Worm (Caenorhabditis elegans) whole organism, young adult: ENCODE data around the gene F54D10.7.

Experiments
- C06A6.2 ChIP-seq: fragments of 200-800 bp; sonication (Bioruptor generic); conservative IDR thresholded peaks from 2 replicates; pipeline ENCODE4 v1.3.6; 2022; ENCODE audit warnings: missing genetic modification characterization, missing compliant biosample characterization
- F22D6.2 ChIP-seq: sonication (generic microtip); optimal IDR thresholded peaks from 2 replicates; lab custom pipeline; 2016; ENCODE audit warnings: mild to moderate bottlenecking, missing genetic modification characterization, missing compliant biosample characterization
- F49E8.2 ChIP-seq: sonication (generic microtip); optimal IDR thresholded peaks from 3 replicates; lab custom pipeline; 2017; ENCODE audit warnings: missing genetic modification characterization, mild to moderate bottlenecking, missing compliant biosample characterization, antibody characterized with exemption, moderate library complexity; ENCODE audit not compliant: insufficient read depth
- K12H6.12 ChIP-seq: fragments of 200-800 bp; sonication (Bioruptor generic); optimal IDR thresholded peaks from 2 replicates; lab custom pipeline; 2018; ENCODE audit warnings: mild to moderate bottlenecking, missing genetic modification characterization, missing compliant biosample characterization
- T07F8.4 ChIP-seq: sonication (generic microtip); optimal IDR thresholded peaks from 2 replicates; lab custom pipeline; 2016; ENCODE audit warnings: mild to moderate bottlenecking, missing genetic modification characterization, moderate library complexity, missing compliant biosample characterization
- Y79H2A.3 ChIP-seq: fragments of 200-800 bp; sonication (Bioruptor generic); conservative IDR thresholded peaks from 2 replicates; pipeline ENCODE4 v1.3.6; 2022; ENCODE audit warnings: missing genetic modification reagents, missing genetic modification characterization, missing compliant biosample characterization
- aptf-2 ChIP-seq: fragments of 200-800 bp; sonication (Bioruptor generic); conservative IDR thresholded peaks from 2 replicates; pipeline ENCODE4 v1.3.6; 2022; ENCODE audit warnings: missing genetic modification reagents, missing genetic modification characterization, missing compliant biosample characterization
- atf-7 ChIP-seq: sonication (generic microtip); optimal IDR thresholded peaks from 2 replicates; lab custom pipeline; 2017; ENCODE audit warnings: mild to moderate bottlenecking, missing genetic modification characterization, missing compliant biosample characterization
- athp-1 ChIP-seq: sonication (generic microtip); optimal IDR thresholded peaks from 2 replicates; lab custom pipeline; 2017; ENCODE audit warnings: mild to moderate bottlenecking, missing genetic modification characterization, missing compliant biosample characterization
- bed-2 ChIP-seq: fragments of 200-800 bp; sonication (Bioruptor generic); IDR thresholded peaks from 2 replicates; pipeline ENCODE4 v1.3.6; 2022; ENCODE audit warnings: missing genetic modification reagents, missing genetic modification characterization, missing compliant biosample characterization
- cebp-1 ChIP-seq, 2 experiments: fragments of 200-800 bp in 1 of 2; sonication (Bioruptor generic) in 1 of 2; sonication (generic microtip) in 1 of 2; IDR thresholded peaks in 1 of 2; optimal IDR thresholded peaks in 1 of 2; 2 replicates each; pipeline versions ENCODE4 v1.3.6 to Lab custom; 2017 to 2022; ENCODE audit warnings: missing compliant biosample characterization in 2 of 2, missing genetic modification characterization in 2 of 2, mild to moderate bottlenecking in 1 of 2, missing genetic modification reagents in 1 of 2, moderate library complexity in 1 of 2
- ceh-79 ChIP-seq: sonication (generic microtip); optimal IDR thresholded peaks from 2 replicates; lab custom pipeline; 2017; ENCODE audit warnings: mild to moderate bottlenecking, missing genetic modification characterization, missing compliant biosample characterization
- chd-7 ChIP-seq: sonication (generic microtip); optimal IDR thresholded peaks from 2 replicates; lab custom pipeline; 2016; ENCODE audit warnings: mild to moderate bottlenecking, missing genetic modification characterization, moderate library complexity, missing compliant biosample characterization
- egl-18 ChIP-seq: fragments of 200-800 bp; sonication (Bioruptor generic); IDR thresholded peaks from 2 replicates; pipeline ENCODE4 v1.3.6; 2022; ENCODE audit warnings: missing genetic modification reagents, missing genetic modification characterization, missing compliant biosample characterization
- egl-44 ChIP-seq: fragments of 200-800 bp; sonication (Bioruptor generic); IDR thresholded peaks from 2 replicates; pipeline ENCODE4 v1.3.6; 2022; ENCODE audit warnings: missing genetic modification reagents, missing genetic modification characterization, missing compliant biosample characterization
- ets-4 ChIP-seq: fragments of 200-800 bp; sonication (Bioruptor generic); optimal IDR thresholded peaks from 2 replicates; lab custom pipeline; 2018; ENCODE audit warnings: mild to moderate bottlenecking, missing genetic modification characterization, missing compliant biosample characterization
- let-526 ChIP-seq: fragments of 200-800 bp; sonication (Bioruptor generic); IDR thresholded peaks from 2 replicates; pipeline ENCODE4 v1.3.6; 2022; ENCODE audit warnings: missing genetic modification reagents, missing genetic modification characterization, missing compliant biosample characterization
- let-607 ChIP-seq, 2 experiments: fragments of 200-800 bp in 1 of 2; sonication (Bioruptor generic) in 1 of 2; sonication (generic microtip) in 1 of 2; optimal IDR thresholded peaks; 2 replicates each; lab custom pipeline; 2016 to 2018; ENCODE audit warnings: mild to moderate bottlenecking in 2 of 2, missing compliant biosample characterization in 2 of 2, missing genetic modification characterization in 2 of 2, moderate library complexity in 2 of 2, missing genotype in 1 of 2
- lin-35 ChIP-seq, 3 experiments: fragments of 150-350 bp in 2 of 3; sonication (generic microtip) in 1 of 3; optimal IDR thresholded peaks; 2 replicates each; lab custom pipeline; 2014 to 2018; ENCODE audit warnings: missing biosample characterization in 3 of 3, missing genetic modification characterization in 3 of 3, missing genetic modification reagents in 3 of 3
- lin-40 ChIP-seq: sonication (generic microtip); optimal IDR thresholded peaks from 2 replicates; lab custom pipeline; 2016; ENCODE audit warnings: missing genetic modification characterization, mild to moderate bottlenecking, missing compliant biosample characterization, missing genotype, missing genetic modification reagents
- lsy-27 ChIP-seq: sonication (generic microtip); optimal IDR thresholded peaks from 2 replicates; lab custom pipeline; 2017; ENCODE audit warnings: missing genetic modification characterization, mild to moderate bottlenecking, missing compliant biosample characterization, antibody characterized with exemption, missing genotype, borderline replicate concordance; ENCODE audit not compliant: insufficient read depth
- madf-3 ChIP-seq: fragments of 200-800 bp; sonication (Bioruptor generic); IDR thresholded peaks from 2 replicates; pipeline ENCODE4 v1.3.6; 2022; ENCODE audit warnings: missing genetic modification reagents, missing genetic modification characterization, missing compliant biosample characterization
- nfya-1 ChIP-seq: sonication (generic microtip); optimal IDR thresholded peaks from 2 replicates; lab custom pipeline; 2017; ENCODE audit warnings: antibody characterized with exemption, missing compliant biosample characterization, missing genetic modification characterization, borderline replicate concordance; ENCODE audit not compliant: insufficient read depth
- nfya-2 ChIP-seq: fragments of 200-800 bp; sonication (Bioruptor generic); IDR thresholded peaks from 2 replicates; pipeline ENCODE4 v1.3.6; 2022; ENCODE audit warnings: missing genetic modification reagents, missing genetic modification characterization, missing compliant biosample characterization
- nhr-27 ChIP-seq: fragments of 200-800 bp; sonication (Bioruptor generic); optimal IDR thresholded peaks from 2 replicates; lab custom pipeline; 2018; ENCODE audit warnings: mild to moderate bottlenecking, missing genetic modification characterization, moderate library complexity, missing compliant biosample characterization
- pbrm-1 ChIP-seq: fragments of 200-800 bp; sonication (Bioruptor generic); IDR thresholded peaks from 2 replicates; pipeline ENCODE4 v1.3.6; 2022; ENCODE audit warnings: missing genetic modification reagents, missing genetic modification characterization, missing compliant biosample characterization
- pha-4 ChIP-seq: fragments of 150-350 bp; sonication (generic microtip); optimal IDR thresholded peaks from 2 replicates; lab custom pipeline; 2014; ENCODE audit warnings: missing biosample characterization, missing genetic modification reagents, missing genetic modification characterization
- rcor-1 ChIP-seq: fragments of 200-800 bp; sonication (Bioruptor generic); IDR thresholded peaks from 2 replicates; pipeline ENCODE4 v1.3.6; 2022; ENCODE audit warnings: missing genetic modification reagents, missing genetic modification characterization, missing compliant biosample characterization
- repo-1 ChIP-seq: sonication (generic microtip); optimal IDR thresholded peaks from 2 replicates; lab custom pipeline; 2017; ENCODE audit warnings: mild to moderate bottlenecking, missing genetic modification characterization, missing compliant biosample characterization
- sea-2 ChIP-seq: fragments of 200-800 bp; sonication (Bioruptor generic); IDR thresholded peaks from 2 replicates; pipeline ENCODE4 v1.3.6; 2022; ENCODE audit warnings: missing genetic modification characterization, missing compliant biosample characterization
- tbx-9 ChIP-seq: sonication (generic microtip); optimal IDR thresholded peaks from 2 replicates; lab custom pipeline; 2016; ENCODE audit warnings: borderline replicate concordance, missing genetic modification characterization, inconsistent platforms, missing compliant biosample characterization
- tlf-1 ChIP-seq: fragments of 200-800 bp; sonication (Bioruptor generic); optimal IDR thresholded peaks from 2 replicates; lab custom pipeline; 2018; ENCODE audit warnings: mild to moderate bottlenecking, missing genetic modification characterization, missing compliant biosample characterization
- unc-62 ChIP-seq: fragments of 150-350 bp; optimal IDR thresholded peaks from 2 replicates; lab custom pipeline; 2014; ENCODE audit warnings: missing biosample characterization, missing genetic modification reagents, missing genetic modification characterization
- zfh-2 ChIP-seq: fragments of 200-800 bp; sonication (Bioruptor generic); conservative IDR thresholded peaks from 2 replicates; pipeline ENCODE4 v1.3.6; 2022; ENCODE audit warnings: missing genetic modification reagents, missing genetic modification characterization, missing compliant biosample characterization
- ztf-22 ChIP-seq: fragments of 200-800 bp; sonication (Bioruptor generic); optimal IDR thresholded peaks from 2 replicates; lab custom pipeline; 2018; ENCODE audit warnings: mild to moderate bottlenecking, missing genetic modification characterization, moderate library complexity, missing compliant biosample characterization
- ztf-3 ChIP-seq: fragments of 200-800 bp; sonication (Bioruptor generic); optimal IDR thresholded peaks from 2 replicates; lab custom pipeline; 2018; ENCODE audit warnings: mild to moderate bottlenecking, missing genetic modification characterization, missing compliant biosample characterization

F54D10.7 gene

ce11 chrII:3786538-3786937, 34.6 kb downstream of the F54D10.7 start (continued):
- peak; percentile 10; the same call in 1 of the 2 replicates for TF ChIP-seq cebp-1 (GFP tag; IDR thresholded peaks at IDR 0.05; lab: Robert Waterston, UW)
- TF ChIP-seq cebp-1 (tag; optimal IDR thresholded peaks at IDR 0.05; lab: Kevin White, UChicago): no peak
- TF ChIP-seq atf-7: peak; percentile 84
- no peak for TF ChIP-seq egl-44 (GFP tag; lab: Robert Waterston, UW)
- TF ChIP-seq lsy-27 (tag; lab: Kevin White, UChicago): no peak
- TF ChIP-seq K12H6.12 (tag; lab: Kevin White, UChicago): no peak
- TF ChIP-seq egl-18 (GFP tag; lab: Robert Waterston, UW): no peak
- TF ChIP-seq pbrm-1 (GFP tag; lab: Robert Waterston, UW): no peak
- TF ChIP-seq let-526 (GFP tag; lab: Robert Waterston, UW): no peak
- no peak for TF ChIP-seq let-607 (tag; optimal IDR thresholded peaks at IDR 0.05; lab: Kevin White, UChicago)
- no peak for TF ChIP-seq madf-3 (GFP tag; lab: Robert Waterston, UW)
- no peak for TF ChIP-seq nfya-1 (tag; lab: Kevin White, UChicago)
- TF ChIP-seq tlf-1 (GFP tag; lab: Kevin White, UChicago): no peak
- TF ChIP-seq ets-4 (GFP tag; lab: Kevin White, UChicago): peak; percentile 95
- no peak for TF ChIP-seq nhr-27 (tag; lab: Kevin White, UChicago)
- TF ChIP-seq C06A6.2 (GFP tag; lab: Robert Waterston, UW): no peak
- TF ChIP-seq tbx-9 (tag; lab: Kevin White, UChicago): no peak
- TF ChIP-seq nfya-2 (GFP tag; lab: Robert Waterston, UW): no peak
- no peak for TF ChIP-seq lin-40 (tag; lab: Kevin White, UChicago)
- TF ChIP-seq F49E8.2: no peak
- no peak for TF ChIP-seq zfh-2 (GFP tag; lab: Robert Waterston, UW)
- TF ChIP-seq lin-35 (GFP tag; optimal IDR thresholded peaks at IDR 0.05; lab: Kevin White, UChicago): no peak
- TF ChIP-seq pha-4 (tag; lab: Kevin White, UChicago): peak; percentile 26
- no peak for TF ChIP-seq athp-1

DNA sequence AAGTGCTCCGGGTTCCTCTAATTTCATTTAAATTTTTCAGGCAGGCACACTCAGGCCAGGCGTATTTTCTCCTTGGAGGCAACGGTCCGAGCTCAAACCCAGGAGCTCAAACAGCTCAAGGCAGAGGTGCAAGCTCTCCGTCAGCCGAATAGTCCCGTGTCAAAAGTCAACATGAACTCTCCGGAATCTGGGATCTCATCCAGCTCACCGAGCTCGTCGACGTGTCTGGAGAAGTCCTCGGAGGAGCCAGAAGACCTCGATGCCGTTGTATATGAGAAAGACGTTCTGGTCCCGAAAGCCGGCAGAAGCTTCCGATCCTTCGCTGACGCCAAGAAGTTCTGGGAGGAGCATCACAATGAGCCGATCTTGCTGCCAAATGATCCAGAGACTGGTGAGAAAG, 35.3 kb downstream of the F54D10.7 start:
- TF ChIP-seq zfh-2 (GFP tag; lab: Robert Waterston, UW): peak; percentile 70
- TF ChIP-seq ceh-79 (tag; lab: Kevin White, UChicago): no peak

ce11 chrII:3785257-3785656, 35.8 kb downstream of the F54D10.7 start, which contains the start of gene T24E12.1:
Gene T24E12.1, plus strand, starts transcription at chrII:3785557.
- TF ChIP-seq unc-62 (GFP tag; lab: Kevin White, UChicago): no peak
- peak; percentile 84; the same call in 1 of the 2 replicates for TF ChIP-seq aptf-2 (GFP tag; lab: Robert Waterston, UW)

ce11 chrII:3782309-3783000, 38.6 kb downstream of the F54D10.7 start, which contains the start of gene T24E12.2:
Gene T24E12.2, plus strand, starts transcription at chrII:3782950.
- TF ChIP-seq ztf-3 (GFP tag; lab: Kevin White, UChicago) (no peak), rcor-1 (GFP tag; lab: Robert Waterston, UW) (no peak), Y79H2A.3 (GFP tag; lab: Robert Waterston, UW) (no peak), F22D6.2 (no peak), ceh-79 (tag; lab: Kevin White, UChicago) (no peak), chd-7 (no peak), bed-2 (GFP tag; lab: Robert Waterston, UW) (no peak), ztf-22 (GFP tag; lab: Kevin White, UChicago) (no peak), sea-2 (GFP tag; lab: Robert Waterston, UW) (no peak), T07F8.4 (tag; lab: Kevin White, UChicago) (no peak), repo-1 (tag; lab: Kevin White, UChicago) (no peak)
- TF ChIP-seq, all 124 proteins: peak for 0
